Worm (Caenorhabditis elegans) whole organism, mixed stage, embryonic: Measurements from ENCODE around the gene T21D12.7.

Source experiments
- ces-1 ChIP-seq: fragments of 150-350 bp; optimal IDR thresholded peaks from 2 replicates; lab custom pipeline; 2014; ENCODE audit warnings: missing biosample characterization, missing genetic modification reagents, missing genetic modification characterization
- drap-1 ChIP-seq: fragments of 200-800 bp; sonication (Bioruptor generic); optimal IDR thresholded peaks from 3 replicates; lab custom pipeline; 2018; ENCODE audit warnings: mild to moderate bottlenecking, missing genetic modification characterization, missing compliant biosample characterization
- elt-3 ChIP-seq: fragments of 150-350 bp; optimal IDR thresholded peaks from 2 replicates; lab custom pipeline; 2014; ENCODE audit warnings: missing biosample characterization, missing genetic modification characterization
- mab-5 ChIP-seq: fragments of 150-350 bp; optimal IDR thresholded peaks from 2 replicates; lab custom pipeline; 2014; ENCODE audit warnings: missing biosample characterization, missing genetic modification characterization
- nhr-237 ChIP-seq: fragments of 150-350 bp; optimal IDR thresholded peaks from 2 replicates; lab custom pipeline; 2014; ENCODE audit warnings: missing biosample characterization, missing genetic modification characterization

- TF ChIP-seq mab-5 (tag; lab: Kevin White, UChicago), result no peak
- peak; percentile 3 for TF ChIP-seq elt-3 (tag; lab: Kevin White, UChicago)
- no peak for TF ChIP-seq drap-1 (GFP tag; lab: Kevin White, UChicago)
- TF ChIP-seq nhr-237 (tag; lab: Kevin White, UChicago), result no peak
- TF ChIP-seq ces-1 (GFP tag; lab: Kevin White, UChicago), result no peak
Measured at ce11 chrIV:302743-303142, 11.5 kb upstream of the T21D12.7 start.
